Fruit fly (Drosophila melanogaster): ENCODE data around the gene Mrgn1.

dm6 chrX:13717982-13718402 lies 3.8 kb downstream of the Mrgn1 start, which contains the start of gene Nadsyn:
- no peak for TF ChIP-seq usp (GFP tag; optimal IDR thresholded peaks at IDR 0.05)
- TF ChIP-seq psq (GFP tag; optimal IDR thresholded peaks at IDR 0.05): no peak
- TF ChIP-seq Dfd (GFP tag; optimal IDR thresholded peaks at IDR 0.05): no peak
- no peak for TF ChIP-seq Abd-B (GFP tag; optimal IDR thresholded peaks at IDR 0.05)
- no peak for TF ChIP-seq Myc (optimal IDR thresholded peaks at IDR 0.05)
- no peak for TF ChIP-seq dmrt93B (GFP tag; optimal IDR thresholded peaks at IDR 0.05)
- no peak for TF ChIP-seq h (GFP tag; optimal IDR thresholded peaks at IDR 0.05)
- TF ChIP-seq Dif (GFP tag; optimal IDR thresholded peaks at IDR 0.05; ENCODE audit: partially characterized antibody): no peak
- no peak for TF ChIP-seq Hr78 (GFP tag; optimal IDR thresholded peaks at IDR 0.05)
- no peak for TF ChIP-seq sv (GFP tag; optimal IDR thresholded peaks at IDR 0.05)
- TF ChIP-seq br (GFP tag; optimal IDR thresholded peaks at IDR 0.05): no peak

All from whole organism, wandering third instar larva.